Worm (Caenorhabditis elegans) whole organism, L4/young adult: ENCODE measurements around the gene lin-15B.

Experiments used
- W03F9.2 ChIP-seq: fragments of 150-350 bp; optimal IDR thresholded peaks from 2 replicates; lab custom pipeline; 2014; ENCODE audit warnings: missing biosample characterization, missing genetic modification characterization
- dao-5 ChIP-seq: sonication (generic microtip); optimal IDR thresholded peaks from 2 replicates; lab custom pipeline; 2016; ENCODE audit warnings: missing genotype, missing genetic modification characterization, moderate library complexity, missing compliant biosample characterization
- him-1 ChIP-seq: sonication (generic microtip); optimal IDR thresholded peaks from 2 replicates; lab custom pipeline; 2016; ENCODE audit warnings: missing genotype, missing genetic modification reagents, missing genetic modification characterization, missing compliant biosample characterization

DNA sequence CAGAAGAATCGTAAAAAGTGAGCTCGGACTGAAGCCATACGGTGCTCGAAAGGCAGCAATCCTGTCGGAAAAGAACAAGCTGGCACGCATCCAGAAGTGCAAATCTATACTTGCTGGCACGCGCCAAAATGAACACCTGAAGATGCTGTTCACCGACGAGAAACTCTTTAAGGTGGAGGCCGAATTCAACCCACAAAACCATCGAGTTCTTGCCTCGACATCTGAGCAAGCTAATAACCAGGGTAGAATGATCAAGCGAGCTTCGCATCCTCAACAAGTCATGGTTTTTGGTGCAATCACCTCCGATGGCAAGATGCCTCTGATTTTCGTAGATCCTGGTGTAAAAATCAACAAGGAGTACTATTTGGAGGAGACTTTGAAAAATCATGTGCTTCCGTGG lies 32.5 kb upstream of the lin-15B start:
- TF ChIP-seq him-1 (tag; lab: Kevin White, UChicago): no peak
- TF ChIP-seq dao-5 (tag; lab: Kevin White, UChicago): no peak
- no peak for TF ChIP-seq W03F9.2
